Fruit fly (Drosophila melanogaster) whole organism: Measurements from ENCODE around the gene piwi.
A peak's percentile ranks its signal among the peaks of the same experiment; 100 is the strongest.

ENCODE experiments used
- CG8478 ChIP-seq: fragments of >200 bp; optimal IDR thresholded peaks from 2 replicates; lab custom pipeline; 2018; ENCODE audit warnings: inconsistent platforms
- Dll ChIP-seq: fragments of >200 bp; optimal IDR thresholded peaks from 2 replicates; lab custom pipeline; 2017
- EcR ChIP-seq, 2 experiments: fragments of >200 bp; optimal IDR thresholded peaks; 2 replicates each; lab custom pipeline; 2017; ENCODE audit warnings: missing biosample characterization in 2 of 2, missing genetic modification characterization in 2 of 2, missing genetic modification reagents in 2 of 2
- pan ChIP-seq: fragments of >200 bp; optimal IDR thresholded peaks from 2 replicates; lab custom pipeline; 2017
- psq ChIP-seq: fragments of >200 bp; optimal IDR thresholded peaks from 2 replicates; lab custom pipeline; 2017
- usp ChIP-seq: fragments of >200 bp; optimal IDR thresholded peaks from 2 replicates; lab custom pipeline; 2017; ENCODE audit warnings: missing biosample characterization, missing genetic modification characterization, mixed read lengths

- no peak for TF ChIP-seq psq (lab: Kevin White, UChicago)
- no peak for TF ChIP-seq Dll (lab: Kevin White, UChicago)
- TF ChIP-seq CG8478: no peak
- TF ChIP-seq EcR (GFP tag; optimal IDR thresholded peaks at IDR 0.05; lab: Kevin White, UChicago): no peak
- peak; percentile 78 for TF ChIP-seq pan
- TF ChIP-seq usp: no peak
Observed at dm6 chr2L:11021606-11022005, 34.4 kb upstream of the piwi start.
